Worm (Caenorhabditis elegans) whole organism, mixed stage, embryonic: Measurements from ENCODE around the gene F28C6.9.

Source experiments
- M03D4.4 ChIP-seq: sonication (generic microtip); optimal IDR thresholded peaks from 2 replicates; lab custom pipeline; 2017; ENCODE audit warnings: mild to moderate bottlenecking, missing genetic modification characterization, missing compliant biosample characterization
- bed-3 ChIP-seq: fragments of 200-800 bp; sonication (Bioruptor generic); optimal IDR thresholded peaks from 3 replicates; lab custom pipeline; 2018; ENCODE audit warnings: mild to moderate bottlenecking, missing genetic modification characterization, moderate library complexity, missing compliant biosample characterization
- blmp-1 ChIP-seq: fragments of 150-350 bp; optimal IDR thresholded peaks from 2 replicates; lab custom pipeline; 2014; ENCODE audit warnings: missing biosample characterization, missing genetic modification characterization
- ceh-39 ChIP-seq: fragments of 150-350 bp; optimal IDR thresholded peaks from 2 replicates; lab custom pipeline; 2014; ENCODE audit warnings: missing biosample characterization, missing genetic modification characterization
- ceh-43 ChIP-seq: fragments of 200-800 bp; sonication (Bioruptor generic); optimal IDR thresholded peaks from 2 replicates; lab custom pipeline; 2018; ENCODE audit warnings: mild to moderate bottlenecking, missing genetic modification characterization, moderate library complexity, missing compliant biosample characterization
- ceh-83 ChIP-seq: fragments of 200-800 bp; sonication (Bioruptor generic); optimal IDR thresholded peaks from 2 replicates; lab custom pipeline; 2018; ENCODE audit warnings: mild to moderate bottlenecking, missing genetic modification characterization, missing compliant biosample characterization
- ces-1 ChIP-seq: fragments of 150-350 bp; optimal IDR thresholded peaks from 2 replicates; lab custom pipeline; 2014; ENCODE audit warnings: missing biosample characterization, missing genetic modification reagents, missing genetic modification characterization
- elt-1 ChIP-seq: sonication (generic microtip); optimal IDR thresholded peaks from 2 replicates; lab custom pipeline; 2017; ENCODE audit warnings: missing genetic modification characterization, mild to moderate bottlenecking, missing compliant biosample characterization, antibody characterized with exemption, moderate library complexity, borderline replicate concordance; ENCODE audit not compliant: insufficient read depth
- elt-3 ChIP-seq: fragments of 150-350 bp; optimal IDR thresholded peaks from 2 replicates; lab custom pipeline; 2014; ENCODE audit warnings: missing biosample characterization, missing genetic modification characterization
- ham-2 ChIP-seq: fragments of 200-800 bp; sonication (Bioruptor generic); optimal IDR thresholded peaks from 2 replicates; lab custom pipeline; 2018; ENCODE audit warnings: mild to moderate bottlenecking, missing genetic modification characterization, missing compliant biosample characterization
- hlh-1 ChIP-seq: fragments of 150-350 bp; optimal IDR thresholded peaks from 2 replicates; lab custom pipeline; 2014; ENCODE audit warnings: missing biosample characterization, missing genetic modification reagents, missing genetic modification characterization
- lin-32 ChIP-seq: fragments of 200-800 bp; sonication (Bioruptor generic); optimal IDR thresholded peaks from 2 replicates; lab custom pipeline; 2018; ENCODE audit warnings: mild to moderate bottlenecking, missing genetic modification characterization, missing compliant biosample characterization
- lsy-2 ChIP-seq: fragments of 150-350 bp; optimal IDR thresholded peaks from 2 replicates; lab custom pipeline; 2014; ENCODE audit warnings: missing biosample characterization, missing genetic modification characterization
- mab-5 ChIP-seq: fragments of 150-350 bp; optimal IDR thresholded peaks from 2 replicates; lab custom pipeline; 2014; ENCODE audit warnings: missing biosample characterization, missing genetic modification characterization
- mep-1 ChIP-seq: fragments of 150-350 bp; optimal IDR thresholded peaks from 2 replicates; lab custom pipeline; 2017; ENCODE audit warnings: missing biosample characterization, missing genetic modification reagents, missing genetic modification characterization, inconsistent platforms
- mls-2 ChIP-seq: sonication (generic microtip); optimal IDR thresholded peaks from 2 replicates; lab custom pipeline; 2016; ENCODE audit warnings: mild to moderate bottlenecking, missing genetic modification characterization, moderate library complexity, missing compliant biosample characterization
- nhr-12 ChIP-seq: fragments of 150-350 bp; optimal IDR thresholded peaks from 2 replicates; lab custom pipeline; 2014; ENCODE audit warnings: missing biosample characterization, missing genetic modification characterization
- nhr-237 ChIP-seq: fragments of 150-350 bp; optimal IDR thresholded peaks from 2 replicates; lab custom pipeline; 2014; ENCODE audit warnings: missing biosample characterization, missing genetic modification characterization
- nhr-28 ChIP-seq: fragments of 150-350 bp; optimal IDR thresholded peaks from 2 replicates; lab custom pipeline; 2014; ENCODE audit warnings: missing biosample characterization, missing genetic modification characterization
- nhr-76 ChIP-seq: sonication (generic microtip); optimal IDR thresholded peaks from 2 replicates; lab custom pipeline; 2017; ENCODE audit warnings: missing biosample characterization, missing genetic modification characterization
- pha-4 ChIP-seq: fragments of 150-350 bp; optimal IDR thresholded peaks from 2 replicates; lab custom pipeline; 2018; ENCODE audit warnings: missing biosample characterization, missing genetic modification reagents, missing genetic modification characterization
- sem-2 ChIP-seq: fragments of 200-800 bp; sonication (Bioruptor generic); optimal IDR thresholded peaks from 2 replicates; lab custom pipeline; 2018; ENCODE audit warnings: mild to moderate bottlenecking, missing genetic modification characterization, missing compliant biosample characterization
- snpc-4 ChIP-seq: fragments of 150-350 bp; optimal IDR thresholded peaks from 2 replicates; lab custom pipeline; 2014; ENCODE audit warnings: missing biosample characterization, missing genetic modification characterization
- sptf-1 ChIP-seq: sonication (generic microtip); optimal IDR thresholded peaks from 2 replicates; lab custom pipeline; 2017; ENCODE audit warnings: mild to moderate bottlenecking, missing genetic modification characterization, moderate library complexity, missing compliant biosample characterization
- tbx-8 ChIP-seq: fragments of 200-800 bp; sonication (Bioruptor generic); optimal IDR thresholded peaks from 2 replicates; lab custom pipeline; 2018; ENCODE audit warnings: mild to moderate bottlenecking, missing genetic modification characterization, moderate library complexity, missing compliant biosample characterization
- unc-120 ChIP-seq: sonication (generic microtip); optimal IDR thresholded peaks from 2 replicates; lab custom pipeline; 2017; ENCODE audit warnings: missing genetic modification characterization, missing compliant biosample characterization; ENCODE audit not compliant: poor library complexity, severe bottlenecking
- unc-39 ChIP-seq: fragments of 150-350 bp; optimal IDR thresholded peaks from 2 replicates; lab custom pipeline; 2014; ENCODE audit warnings: missing biosample characterization, missing genetic modification characterization
- unc-62 ChIP-seq: fragments of 150-350 bp; optimal IDR thresholded peaks from 2 replicates; lab custom pipeline; 2014; ENCODE audit warnings: missing biosample characterization, missing genetic modification reagents, missing genetic modification characterization
- zip-8 ChIP-seq: fragments of 150-350 bp; optimal IDR thresholded peaks from 2 replicates; lab custom pipeline; 2014; ENCODE audit warnings: missing biosample characterization, missing genetic modification characterization
- ztf-11 ChIP-seq: fragments of 150-350 bp; optimal IDR thresholded peaks from 2 replicates; lab custom pipeline; 2014; ENCODE audit warnings: missing biosample characterization, missing genetic modification characterization

The F28C6.9 gene

DNA sequence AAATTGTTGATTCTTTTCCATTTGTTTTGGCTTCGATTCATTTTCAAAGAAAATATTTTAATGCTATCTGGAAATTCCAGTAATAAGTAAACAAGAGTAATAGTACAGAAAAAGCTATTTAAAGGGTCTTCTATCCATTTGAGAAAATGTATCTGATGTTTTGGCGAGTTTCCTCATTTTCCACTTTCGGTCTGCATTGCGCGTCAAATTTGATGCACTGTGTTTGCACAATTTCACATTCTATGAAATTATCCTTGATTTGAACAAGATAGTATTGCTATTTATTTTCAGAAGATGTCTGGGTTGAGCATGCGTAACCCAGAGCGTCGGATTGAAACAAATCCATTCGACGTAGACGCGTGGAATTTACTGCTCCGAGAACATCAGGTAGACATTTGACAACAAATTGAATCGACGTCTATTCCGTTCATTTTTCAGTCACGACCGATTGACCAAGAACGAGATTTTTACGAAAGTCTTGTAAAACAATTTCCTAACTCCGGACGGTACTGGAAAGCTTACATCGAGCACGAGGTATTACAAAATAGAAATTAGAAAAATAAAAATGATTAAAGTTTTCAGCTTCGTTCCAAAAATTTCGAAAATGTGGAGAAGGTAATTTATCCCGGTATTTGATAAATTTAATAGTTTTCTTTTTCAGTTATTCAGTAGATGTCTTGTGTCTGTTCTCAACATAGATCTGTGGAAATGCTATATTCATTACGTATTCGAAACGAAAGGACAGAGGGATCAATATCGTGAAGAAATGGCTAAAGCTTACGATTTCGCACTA is 6.2 kb downstream of the F28C6.9 start, which contains the start of gene suf-1:
Gene suf-1, plus strand, starts transcription at position 280 of the 793 bp plus-strand sequence.
- TF ChIP-seq hlh-1 (tag; lab: Kevin White, UChicago) (no peak), ces-1 (GFP tag; lab: Kevin White, UChicago) (peak; percentile 62), lsy-2 (tag; lab: Kevin White, UChicago) (peak; percentile 33), lin-32 (GFP tag; lab: Kevin White, UChicago) (no peak), bed-3 (GFP tag; lab: Kevin White, UChicago) (no peak)

DNA sequence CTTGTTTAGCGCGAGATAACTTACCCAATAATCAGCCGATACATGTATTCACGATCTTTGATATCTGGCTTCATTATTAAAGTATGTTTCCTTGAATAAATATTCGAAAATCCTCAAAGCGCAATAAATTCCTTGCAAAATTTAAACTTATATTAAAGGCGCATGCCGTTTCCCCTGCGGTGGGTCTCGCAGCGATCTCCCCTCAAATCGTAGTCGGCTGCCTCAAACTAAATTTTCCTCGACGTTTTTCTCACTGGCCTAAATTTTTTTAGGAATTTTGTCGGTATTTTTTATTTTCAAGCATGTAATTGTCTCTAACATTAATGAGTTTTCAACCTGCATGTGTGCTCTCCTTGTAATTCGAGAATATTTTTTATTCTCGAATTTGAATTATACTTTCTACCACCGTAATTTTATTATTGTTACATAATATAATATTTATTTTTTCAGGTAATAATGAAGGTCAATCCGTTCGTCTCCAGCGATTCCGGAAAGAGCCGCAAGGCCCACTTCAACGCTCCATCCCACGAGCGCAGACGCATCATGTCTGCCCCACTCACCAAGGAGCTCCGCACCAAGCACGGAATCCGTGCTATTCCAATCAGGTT is 7.5 kb downstream of the F28C6.9 start, which contains the start of the genes cpf-1 and rpl-26:
Gene cpf-1, minus strand, starts transcription at position 104 of the 608 bp plus-strand sequence.
Gene rpl-26, plus strand, starts transcription at position 449 of the 608 bp plus-strand sequence.
- TF ChIP-seq M03D4.4 (no peak), pha-4 (tag; lab: Kevin White, UChicago) (peak; percentile 32), blmp-1 (tag; lab: Kevin White, UChicago) (no peak), lsy-2 (tag; lab: Kevin White, UChicago) (peak; percentile 78), elt-3 (tag; lab: Kevin White, UChicago) (no peak), tbx-8 (GFP tag; lab: Kevin White, UChicago) (no peak), ztf-11 (tag; lab: Kevin White, UChicago) (no peak), ces-1 (GFP tag; lab: Kevin White, UChicago) (peak; percentile 49), ceh-39 (tag; lab: Kevin White, UChicago) (peak; percentile 7), mep-1 (tag; lab: Kevin White, UChicago) (peak; percentile 74), hlh-1 (tag; lab: Kevin White, UChicago) (peak; percentile 1), unc-120 (tag; lab: Kevin White, UChicago) (no peak), sem-2 (GFP tag; lab: Kevin White, UChicago) (no peak), snpc-4 (tag; lab: Kevin White, UChicago) (no peak), sptf-1 (tag; lab: Kevin White, UChicago) (no peak), nhr-237 (peak; percentile 54), mls-2 (tag; lab: Kevin White, UChicago) (no peak)

DNA sequence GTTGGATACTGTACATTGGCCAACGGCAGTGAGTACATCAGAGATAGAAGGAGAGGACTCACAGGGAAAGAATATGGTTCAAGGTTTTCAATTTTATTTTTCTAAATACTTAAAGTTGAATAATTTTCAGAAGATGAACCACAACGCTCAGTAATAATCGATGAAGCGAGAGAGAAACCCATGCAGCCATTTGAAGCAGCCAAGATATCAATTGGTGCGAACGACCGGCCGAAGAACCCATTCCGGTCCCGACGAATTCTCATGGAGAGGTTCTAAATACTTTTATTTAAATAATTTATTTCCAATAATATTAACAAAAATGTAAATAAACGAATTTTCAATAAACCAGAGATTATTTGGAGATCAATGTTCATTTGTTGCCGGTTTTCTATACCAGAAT is 9.8 kb downstream of the F28C6.9 start, which contains the start of gene pigg-1:
Gene pigg-1, minus strand, starts transcription at position 101 of the 400 bp plus-strand sequence.
- no peak for TF ChIP-seq tbx-8 (GFP tag; lab: Kevin White, UChicago)
- TF ChIP-seq bed-3 (GFP tag; lab: Kevin White, UChicago), result no peak
- no peak for TF ChIP-seq unc-62 (GFP tag; lab: Kevin White, UChicago)
- no peak for TF ChIP-seq mep-1 (tag; lab: Kevin White, UChicago)
- no peak for TF ChIP-seq lsy-2 (tag; lab: Kevin White, UChicago)
- TF ChIP-seq blmp-1 (tag; lab: Kevin White, UChicago), result no peak
- no peak for TF ChIP-seq unc-120 (tag; lab: Kevin White, UChicago)
- TF ChIP-seq ztf-11 (tag; lab: Kevin White, UChicago), result no peak
- no peak for TF ChIP-seq sptf-1 (tag; lab: Kevin White, UChicago)
- no peak for TF ChIP-seq ceh-83 (GFP tag; lab: Kevin White, UChicago)
- TF ChIP-seq pha-4 (tag; lab: Kevin White, UChicago), result no peak
- no peak for TF ChIP-seq ceh-43 (GFP tag; lab: Kevin White, UChicago)
- TF ChIP-seq mab-5 (tag; lab: Kevin White, UChicago), result no peak
- no peak for TF ChIP-seq nhr-28 (tag; lab: Kevin White, UChicago)
- TF ChIP-seq M03D4.4, result no peak

DNA sequence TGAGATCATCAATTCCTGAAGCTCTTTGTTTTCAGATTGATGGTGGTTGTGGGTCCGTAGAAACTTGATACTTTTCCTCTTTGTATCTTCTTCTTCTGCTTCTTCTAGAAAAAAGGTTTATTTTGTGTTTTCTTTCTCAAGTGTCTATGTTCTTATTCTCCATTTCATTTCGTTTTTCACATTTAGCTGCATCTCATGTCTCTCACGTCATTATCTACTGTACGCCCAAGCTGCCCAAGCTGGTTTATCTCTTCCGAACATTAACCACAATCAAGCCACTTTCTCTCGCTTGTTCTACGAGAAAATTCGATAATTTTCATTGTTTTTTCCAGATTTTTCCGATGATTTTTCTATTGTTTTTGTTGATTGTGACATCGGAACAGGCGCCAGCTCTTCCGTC is 10.8 kb downstream of the F28C6.9 start, which contains the start of gene F28C6.5:
Gene F28C6.5, plus strand, starts transcription at position 301 of the 400 bp plus-strand sequence.
- TF ChIP-seq mab-5 (tag; lab: Kevin White, UChicago) (no peak), pha-4 (tag; lab: Kevin White, UChicago) (no peak), elt-1 (no peak), lsy-2 (tag; lab: Kevin White, UChicago) (no peak), nhr-76 (no peak), nhr-237 (no peak), ham-2 (GFP tag; lab: Kevin White, UChicago) (no peak), nhr-12 (tag; lab: Kevin White, UChicago) (no peak), sptf-1 (tag; lab: Kevin White, UChicago) (no peak), snpc-4 (tag; lab: Kevin White, UChicago) (no peak), tbx-8 (GFP tag; lab: Kevin White, UChicago) (no peak), lin-32 (GFP tag; lab: Kevin White, UChicago) (no peak), unc-62 (GFP tag; lab: Kevin White, UChicago) (no peak), unc-120 (tag; lab: Kevin White, UChicago) (no peak), mls-2 (tag; lab: Kevin White, UChicago) (no peak), unc-39 (tag; lab: Kevin White, UChicago) (no peak), zip-8 (tag; lab: Kevin White, UChicago) (no peak), elt-3 (tag; lab: Kevin White, UChicago) (no peak), ces-1 (GFP tag; lab: Kevin White, UChicago) (no peak), ceh-83 (GFP tag; lab: Kevin White, UChicago) (no peak)
